Worm (Caenorhabditis elegans) whole organism, early embryonic: ENCODE results near the gene Y17G7B.23.

Source experiments
- F13C5.2 ChIP-seq: sonication (generic microtip); optimal IDR thresholded peaks from 2 replicates; lab custom pipeline; 2017; ENCODE audit warnings: mild to moderate bottlenecking, missing genetic modification characterization, inconsistent platforms, missing compliant biosample characterization
- aly-1 ChIP-seq: sonication (generic microtip); optimal IDR thresholded peaks from 2 replicates; lab custom pipeline; 2016; ENCODE audit warnings: missing genetic modification characterization, missing compliant biosample characterization
- ama-1 ChIP-seq: fragments of 150-350 bp; optimal IDR thresholded peaks from 2 replicates; lab custom pipeline; 2014
- ceh-13 ChIP-seq: fragments of 200-800 bp; sonication (Bioruptor generic); optimal IDR thresholded peaks from 2 replicates; lab custom pipeline; 2018; ENCODE audit warnings: mild to moderate bottlenecking, missing genetic modification characterization, missing compliant biosample characterization
- ets-7 ChIP-seq: sonication (generic microtip); optimal IDR thresholded peaks from 2 replicates; lab custom pipeline; 2016; ENCODE audit warnings: missing genotype, missing genetic modification characterization, missing compliant biosample characterization
- flt-1 ChIP-seq: fragments of 200-800 bp; sonication (Bioruptor generic); IDR thresholded peaks from 2 replicates; pipeline ENCODE4 v1.3.6; 2022; ENCODE audit warnings: missing genetic modification characterization, missing compliant biosample characterization
- hmbx-1 ChIP-seq: sonication (generic microtip); optimal IDR thresholded peaks from 2 replicates; lab custom pipeline; 2016; ENCODE audit warnings: mild to moderate bottlenecking, missing genetic modification characterization, missing compliant biosample characterization
- hnd-1 ChIP-seq: sonication (generic microtip); optimal IDR thresholded peaks from 2 replicates; lab custom pipeline; 2016; ENCODE audit warnings: missing genetic modification characterization, missing compliant biosample characterization
- pes-1 ChIP-seq: fragments of 200-800 bp; sonication (Bioruptor generic); IDR thresholded peaks from 2 replicates; pipeline ENCODE4 v1.3.6; 2022; ENCODE audit warnings: missing genetic modification reagents, missing genetic modification characterization, missing compliant biosample characterization
- scrt-1 ChIP-seq: fragments of 200-800 bp; sonication (Bioruptor generic); IDR thresholded peaks from 2 replicates; pipeline ENCODE4 v1.3.6; 2022; ENCODE audit warnings: missing genetic modification characterization, missing compliant biosample characterization
- sea-1 ChIP-seq: fragments of 200-800 bp; sonication (Bioruptor generic); conservative IDR thresholded peaks from 2 replicates; pipeline ENCODE4 v1.3.6; 2022; ENCODE audit warnings: missing genetic modification characterization, missing compliant biosample characterization
- tbx-37 ChIP-seq: fragments of 200-800 bp; sonication (Bioruptor generic); conservative IDR thresholded peaks from 2 replicates; pipeline ENCODE4 v1.3.6; 2022; ENCODE audit warnings: missing genetic modification reagents, missing genetic modification characterization, missing compliant biosample characterization
- tra-4 ChIP-seq: sonication (generic microtip); optimal IDR thresholded peaks from 2 replicates; lab custom pipeline; 2017; ENCODE audit warnings: missing genetic modification characterization, missing compliant biosample characterization

- no peak for TF ChIP-seq tra-4 (tag; lab: Kevin White, UChicago)
- no peak for TF ChIP-seq aly-1 (tag; lab: Kevin White, UChicago)
- no peak for TF ChIP-seq ama-1
- no peak for TF ChIP-seq F13C5.2 (tag; lab: Kevin White, UChicago)
- no peak for TF ChIP-seq tbx-37 (GFP tag; lab: Robert Waterston, UW)
- no peak for TF ChIP-seq flt-1 (GFP tag; lab: Robert Waterston, UW)
- TF ChIP-seq sea-1 (GFP tag; lab: Robert Waterston, UW): no peak
- TF ChIP-seq ceh-13 (GFP tag; lab: Kevin White, UChicago): no peak
- no peak for TF ChIP-seq scrt-1
- no peak for TF ChIP-seq ets-7 (tag; lab: Kevin White, UChicago)
- no peak for TF ChIP-seq hmbx-1 (tag; lab: Kevin White, UChicago)
- TF ChIP-seq hnd-1 (tag; lab: Kevin White, UChicago): no peak
- TF ChIP-seq pes-1 (GFP tag; lab: Robert Waterston, UW): no peak
Measured at ce11 chrII:12036516-12036915, 37.5 kb downstream of the Y17G7B.23 start, which contains the start of gene cyn-16.
